Worm (Caenorhabditis elegans): Measurements from ENCODE around the gene otpl-2.

DNA sequence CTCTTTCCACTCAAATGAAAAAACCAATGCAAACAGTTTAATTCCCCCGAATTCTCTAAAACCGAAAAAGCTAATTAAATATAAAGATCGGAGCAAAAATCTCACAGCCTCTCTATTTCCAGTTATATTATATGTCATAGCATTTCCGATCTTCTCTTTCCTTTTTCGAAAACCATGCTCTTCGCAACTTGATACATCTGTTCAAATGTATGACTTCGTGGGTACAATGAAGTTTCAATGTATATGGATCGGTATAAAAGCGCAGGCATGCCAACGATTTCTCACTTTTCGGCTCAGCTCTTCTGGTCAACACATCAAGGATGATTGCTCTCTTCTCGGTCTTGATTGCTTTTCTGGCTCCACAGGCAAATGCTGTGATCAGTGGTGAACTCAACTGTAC, 27.4 kb upstream of the otpl-2 start, which contains the start of gene phat-7:
- TF ChIP-seq bed-1 (GFP tag; IDR thresholded peaks at IDR 0.05) = no peak
- TF ChIP-seq athp-1 (tag; optimal IDR thresholded peaks at IDR 0.05) = no peak
- no peak for TF ChIP-seq sdz-38 (tag; optimal IDR thresholded peaks at IDR 0.05)
- TF ChIP-seq ceh-100 (GFP tag; IDR thresholded peaks at IDR 0.05) = no peak
- no peak for TF ChIP-seq madf-10 (tag; optimal IDR thresholded peaks at IDR 0.05)
- no peak for TF ChIP-seq unc-62 (GFP tag; optimal IDR thresholded peaks at IDR 0.05)
- no peak for TF ChIP-seq egl-18 (GFP tag; IDR thresholded peaks at IDR 0.05)

Data from whole organism, young adult.